Fruit fly (Drosophila melanogaster): ENCODE data around the gene Sdic3.
A peak's percentile ranks its signal among the peaks of the same experiment; 100 is the strongest.

Gene Sdic3

dm6 chrX:20159679-20160140 lies 34.3 kb downstream of the Sdic3 start, which contains the start of gene Rab35 (continued):
- no peak for TF ChIP-seq Hmx (GFP tag; optimal IDR thresholded peaks at IDR 0.05)
- no peak for TF ChIP-seq crp (GFP tag; optimal IDR thresholded peaks at IDR 0.05)
- peak; percentile 92 for TF ChIP-seq CG6791 (GFP tag; IDR thresholded peaks at IDR 0.05; ENCODE audit: partially characterized antibody)
- TF ChIP-seq ash1 (GFP tag; optimal IDR thresholded peaks at IDR 0.05) = no peak
- no peak for TF ChIP-seq CG1233 (GFP tag; optimal IDR thresholded peaks at IDR 0.05)
- no peak for TF ChIP-seq CG12155 (GFP tag; optimal IDR thresholded peaks at IDR 0.05)
- no peak for TF ChIP-seq Eip74EF (GFP tag; optimal IDR thresholded peaks at IDR 0.05)
- TF ChIP-seq CG10431 (GFP tag; optimal IDR thresholded peaks at IDR 0.05) = no peak
- TF ChIP-seq YL-1 (GFP tag; optimal IDR thresholded peaks at IDR 0.05) = no peak
- no peak for TF ChIP-seq wdn (GFP tag; IDR thresholded peaks at IDR 0.05)
- TF ChIP-seq GATAe (GFP tag; conservative IDR thresholded peaks at IDR 0.05) = no peak
- TF ChIP-seq dm (GFP tag; optimal IDR thresholded peaks at IDR 0.05) = no peak
- no peak for TF ChIP-seq CG7372 (GFP tag; IDR thresholded peaks at IDR 0.05)
- no peak; the same call in 1 of the 2 replicates for TF ChIP-seq Ptx1 (GFP tag; IDR thresholded peaks at IDR 0.05)
- TF ChIP-seq gce (GFP tag; IDR thresholded peaks at IDR 0.05) = no peak
- no peak for TF ChIP-seq CG15696 (tag; optimal IDR thresholded peaks at IDR 0.05)
- TF ChIP-seq CG10147 (GFP tag; optimal IDR thresholded peaks at IDR 0.05) = peak; percentile 24
- no peak for TF ChIP-seq Neu2 (GFP tag; optimal IDR thresholded peaks at IDR 0.05; ENCODE audit: borderline replicate concordance)
- TF ChIP-seq al (GFP tag; IDR thresholded peaks at IDR 0.05) = no peak
- TF ChIP-seq schlank (tag; optimal IDR thresholded peaks at IDR 0.05) = no peak
- no peak for TF ChIP-seq C15 (GFP tag; IDR thresholded peaks at IDR 0.05)
- no peak for TF ChIP-seq Poxn (GFP tag; IDR thresholded peaks at IDR 0.05)
- TF ChIP-seq CG15011 (GFP tag; optimal IDR thresholded peaks at IDR 0.05) = no peak
- no peak for TF ChIP-seq CG10462 (GFP tag; optimal IDR thresholded peaks at IDR 0.05)
- TF ChIP-seq CG4328 (GFP tag; optimal IDR thresholded peaks at IDR 0.05) = no peak
- TF ChIP-seq CG8944 (GFP tag; optimal IDR thresholded peaks at IDR 0.05) = no peak
- no peak for TF ChIP-seq p53 (GFP tag; optimal IDR thresholded peaks at IDR 0.05)
- no peak for TF ChIP-seq sisA (GFP tag; IDR thresholded peaks at IDR 0.05)
- no peak for TF ChIP-seq CG4854 (GFP tag; optimal IDR thresholded peaks at IDR 0.05)
- no peak for TF ChIP-seq CG6683 (GFP tag; optimal IDR thresholded peaks at IDR 0.05)
- no peak for TF ChIP-seq ase (GFP tag; IDR thresholded peaks at IDR 0.05)
- TF ChIP-seq NC2α (GFP tag; optimal IDR thresholded peaks at IDR 0.05) = no peak
- no peak for TF ChIP-seq CG6254 (GFP tag; optimal IDR thresholded peaks at IDR 0.05)
- no peak for TF ChIP-seq CG3281 (GFP tag; optimal IDR thresholded peaks at IDR 0.05)
- TF ChIP-seq peb (GFP tag; IDR thresholded peaks at IDR 0.05) = no peak
- TF ChIP-seq Scr (GFP tag; IDR thresholded peaks at IDR 0.05; ENCODE audit: partially characterized antibody) = peak; percentile 96
- TF ChIP-seq Hand (GFP tag; optimal IDR thresholded peaks at IDR 0.05) = no peak
- TF ChIP-seq abd-A (tag; optimal IDR thresholded peaks at IDR 0.05) = no peak
- peak; percentile 6 for TF ChIP-seq ems (GFP tag; optimal IDR thresholded peaks at IDR 0.05)
- no peak for TF ChIP-seq CG9609 (GFP tag; optimal IDR thresholded peaks at IDR 0.05)
- TF ChIP-seq Myb (GFP tag; optimal IDR thresholded peaks at IDR 0.05) = no peak
- TF ChIP-seq CG10959 (GFP tag; IDR thresholded peaks at IDR 0.05) = no peak
- TF ChIP-seq gsb-n (tag; optimal IDR thresholded peaks at IDR 0.05) = no peak
- TF ChIP-seq CG17359 (tag; optimal IDR thresholded peaks at IDR 0.05) = peak; percentile 46
- TF ChIP-seq cato (GFP tag; optimal IDR thresholded peaks at IDR 0.05; ENCODE audit: borderline replicate concordance) = no peak
- TF ChIP-seq CG3726 (GFP tag; IDR thresholded peaks at IDR 0.05) = no peak
- TF ChIP-seq Mes4 (GFP tag; optimal IDR thresholded peaks at IDR 0.05) = no peak
- TF ChIP-seq CG17385 (GFP tag; optimal IDR thresholded peaks at IDR 0.05) = no peak
- no peak for TF ChIP-seq bigmax (GFP tag; optimal IDR thresholded peaks at IDR 0.05)
- no peak for TF ChIP-seq ftz-f1 (GFP tag; optimal IDR thresholded peaks at IDR 0.05)
- TF ChIP-seq CG3847 (GFP tag; IDR thresholded peaks at IDR 0.05) = peak; percentile 64
- no peak for TF ChIP-seq chm (GFP tag; IDR thresholded peaks at IDR 0.05)
